ENCODE assay signal across 4 fruit fly cellular contexts in genomic region chrX:11351351-11351750, dm6.
TF ChIP-seq lines count a peak whose summit lies in the region.

No protein-coding gene starts in this region.

TF ChIP-seq in whole organism, adult, 20 proteins besides CTCF, POLR2A, EP300 and RAD21 (continued from another document):
- TF ChIP-seq CG14711 (tag; optimal IDR thresholded peaks at IDR 0.05; lab: Kevin White, UChicago) (peak; percentile 91), kay (GFP tag; lab: Kevin White, UChicago; ENCODE audit: borderline replicate concordance) (no peak)

TF ChIP-seq in whole organism, embryonic, 481 proteins besides CTCF, POLR2A, EP300 and RAD21 (continued from another document and continues in another):
- TF ChIP-seq ham (GFP tag; IDR thresholded peaks at IDR 0.05; lab: Robert Waterston, UW) (0 out of 2 replicates have a peak, but pooled peaks have one; percentile 59), NK7.1 (GFP tag; optimal IDR thresholded peaks at IDR 0.05; lab: Kevin White, UChicago) (peak; percentile 90), fru (optimal IDR thresholded peaks at IDR 0.05; lab: Kevin White, UChicago) (no peak), CG10959 (GFP tag; IDR thresholded peaks at IDR 0.05; lab: Robert Waterston, UW) (peak; percentile 88), H15 (GFP tag; IDR thresholded peaks at IDR 0.05; lab: Robert Waterston, UW) (peak; percentile 95), trh (GFP tag; optimal IDR thresholded peaks at IDR 0.05; lab: Kevin White, UChicago) (peak; percentile 80), CG4360 (GFP tag; IDR thresholded peaks at IDR 0.05; lab: Robert Waterston, UW) (peak; percentile 79), CG7928 (GFP tag; optimal IDR thresholded peaks at IDR 0.05; lab: Kevin White, UChicago) (peak; percentile 58), CG14710 (tag; optimal IDR thresholded peaks at IDR 0.05; lab: Kevin White, UChicago) (peak; percentile 75), CG6175 (GFP tag; IDR thresholded peaks at IDR 0.05; lab: Robert Waterston, UW) (peak; percentile 83; the same call in 2 of the 3 replicates), ttk (GFP tag; IDR thresholded peaks at IDR 0.05; lab: Robert Waterston, UW) (peak; percentile 94), mld (GFP tag; IDR thresholded peaks at IDR 0.05; lab: Robert Waterston, UW; ENCODE audit: partially characterized antibody) (no peak), Chrac-16 (GFP tag; optimal IDR thresholded peaks at IDR 0.05; lab: Kevin White, UChicago) (peak; percentile 93), TFAM (GFP tag; optimal IDR thresholded peaks at IDR 0.05; lab: Kevin White, UChicago) (peak; percentile 52), Aef1 (GFP tag; IDR thresholded peaks at IDR 0.05; lab: Robert Waterston, UW) (peak; percentile 95), CG12744 (GFP tag; optimal IDR thresholded peaks at IDR 0.05; lab: Kevin White, UChicago) (peak; percentile 84), HmgD (GFP tag; optimal IDR thresholded peaks at IDR 0.05; lab: Kevin White, UChicago) (peak; percentile 85), CG1233 (GFP tag; optimal IDR thresholded peaks at IDR 0.05; lab: Kevin White, UChicago) (peak; percentile 91), onecut (GFP tag; IDR thresholded peaks at IDR 0.05; lab: Robert Waterston, UW) (peak; percentile 92), CG7271 (tag; optimal IDR thresholded peaks at IDR 0.05; lab: Kevin White, UChicago) (peak; percentile 54), CG4328 (GFP tag; optimal IDR thresholded peaks at IDR 0.05; lab: Kevin White, UChicago) (peak; percentile 85), CG13894 (tag; optimal IDR thresholded peaks at IDR 0.05; lab: Kevin White, UChicago) (peak; percentile 82), CG6791 (GFP tag; IDR thresholded peaks at IDR 0.05; lab: Robert Waterston, UW; ENCODE audit: partially characterized antibody) (no peak), CG15601 (tag; optimal IDR thresholded peaks at IDR 0.05; lab: Kevin White, UChicago) (peak; percentile 82), unpg (GFP tag; optimal IDR thresholded peaks at IDR 0.05; lab: Kevin White, UChicago) (peak; percentile 95), Dfd (GFP tag; optimal IDR thresholded peaks at IDR 0.05; lab: Kevin White, UChicago) (no peak), Opbp (GFP tag; IDR thresholded peaks at IDR 0.05; lab: Robert Waterston, UW; ENCODE audit: partially characterized antibody) (no peak), gcm2 (GFP tag; optimal IDR thresholded peaks at IDR 0.05; lab: Kevin White, UChicago) (peak; percentile 60), chinmo (GFP tag; IDR thresholded peaks at IDR 0.05; lab: Robert Waterston, UW; ENCODE audit: partially characterized antibody) (no peak), C15 (GFP tag; IDR thresholded peaks at IDR 0.05; lab: Robert Waterston, UW) (peak; percentile 80; the same call in 2 of the 3 replicates), CG17186 (GFP tag; optimal IDR thresholded peaks at IDR 0.05; lab: Kevin White, UChicago) (peak; percentile 65), HmgZ (tag; optimal IDR thresholded peaks at IDR 0.05; lab: Kevin White, UChicago) (peak; percentile 93), CG10274 (GFP tag; optimal IDR thresholded peaks at IDR 0.05; lab: Kevin White, UChicago) (peak; percentile 85), Fer1 (GFP tag; optimal IDR thresholded peaks at IDR 0.05; lab: Kevin White, UChicago) (peak; percentile 92), otp (GFP tag; IDR thresholded peaks at IDR 0.05; lab: Robert Waterston, UW) (peak; percentile 95), ERR (GFP tag; optimal IDR thresholded peaks at IDR 0.05; lab: Kevin White, UChicago) (peak; percentile 92), Doc2 (GFP tag; IDR thresholded peaks at IDR 0.05; lab: Robert Waterston, UW) (peak; percentile 77), CG8281 (tag; optimal IDR thresholded peaks at IDR 0.05; lab: Kevin White, UChicago) (peak; percentile 75), CG10209 (GFP tag; optimal IDR thresholded peaks at IDR 0.05; lab: Kevin White, UChicago) (peak; percentile 89), p53 (GFP tag; optimal IDR thresholded peaks at IDR 0.05; lab: Kevin White, UChicago) (peak; percentile 77), Kr (GFP tag; optimal IDR thresholded peaks at IDR 0.05; lab: Kevin White, UChicago) (no peak), CG11093 (GFP tag; IDR thresholded peaks at IDR 0.05; lab: Robert Waterston, UW) (peak; percentile 94)

TF ChIP-seq in whole organism, prepupa, 60 proteins besides CTCF, POLR2A, EP300 and RAD21 (continued from another document):
- peak; percentile 90 for TF ChIP-seq Sox102F (GFP tag; optimal IDR thresholded peaks at IDR 0.05; lab: Kevin White, UChicago)
- peak; percentile 97 for TF ChIP-seq Eip78C (GFP tag; lab: Kevin White, UChicago)
- peak; percentile 90 for TF ChIP-seq CG8632 (GFP tag; optimal IDR thresholded peaks at IDR 0.05; lab: Kevin White, UChicago)
- TF ChIP-seq CG6854 (GFP tag; optimal IDR thresholded peaks at IDR 0.05; lab: Kevin White, UChicago): peak; percentile 80
- peak; percentile 81 for TF ChIP-seq vri (GFP tag; optimal IDR thresholded peaks at IDR 0.05; lab: Kevin White, UChicago)
- no peak for TF ChIP-seq fkh (GFP tag; optimal IDR thresholded peaks at IDR 0.05; lab: Kevin White, UChicago)
- peak; percentile 91 for TF ChIP-seq Smox (GFP tag; optimal IDR thresholded peaks at IDR 0.05; lab: Kevin White, UChicago)
- TF ChIP-seq topi (GFP tag; optimal IDR thresholded peaks at IDR 0.05; lab: Kevin White, UChicago): peak; percentile 93
- TF ChIP-seq CG1621 (tag; optimal IDR thresholded peaks at IDR 0.05; lab: Kevin White, UChicago): peak; percentile 95
- peak; percentile 90 for TF ChIP-seq fd59A (GFP tag; optimal IDR thresholded peaks at IDR 0.05; lab: Kevin White, UChicago)
- peak; percentile 92 for TF ChIP-seq Hr38 (GFP tag; optimal IDR thresholded peaks at IDR 0.05; lab: Kevin White, UChicago)
- TF ChIP-seq Ets21C (GFP tag; optimal IDR thresholded peaks at IDR 0.05; lab: Kevin White, UChicago): peak; percentile 90
- TF ChIP-seq fd85E (GFP tag; optimal IDR thresholded peaks at IDR 0.05; lab: Kevin White, UChicago): peak; percentile 86
- peak; percentile 94 for TF ChIP-seq CG31627 (GFP tag; optimal IDR thresholded peaks at IDR 0.05; lab: Kevin White, UChicago)
- peak; percentile 91 for TF ChIP-seq esn (GFP tag; optimal IDR thresholded peaks at IDR 0.05; lab: Kevin White, UChicago)
- TF ChIP-seq CG6808 (GFP tag; optimal IDR thresholded peaks at IDR 0.05; lab: Kevin White, UChicago): peak; percentile 90
- TF ChIP-seq CG8119 (GFP tag; IDR thresholded peaks at IDR 0.05; lab: Robert Waterston, UW): peak; percentile 96
- peak; percentile 70 for TF ChIP-seq Blimp-1 (GFP tag; optimal IDR thresholded peaks at IDR 0.05; lab: Kevin White, UChicago)
- peak; percentile 94 for TF ChIP-seq dsx (GFP tag; optimal IDR thresholded peaks at IDR 0.05; lab: Kevin White, UChicago; ENCODE audit: poor library complexity, severe bottlenecking)
- TF ChIP-seq achi (GFP tag; optimal IDR thresholded peaks at IDR 0.05; lab: Kevin White, UChicago): peak; percentile 93
- TF ChIP-seq Met (GFP tag; optimal IDR thresholded peaks at IDR 0.05; lab: Kevin White, UChicago): peak; percentile 93
- peak; percentile 95 for TF ChIP-seq net (GFP tag; optimal IDR thresholded peaks at IDR 0.05; lab: Kevin White, UChicago)
- TF ChIP-seq svp (GFP tag; lab: Kevin White, UChicago): peak; percentile 94
- peak; percentile 95 for TF ChIP-seq acj6 (GFP tag; optimal IDR thresholded peaks at IDR 0.05; lab: Kevin White, UChicago)
- TF ChIP-seq CG3032 (tag; optimal IDR thresholded peaks at IDR 0.05; lab: Kevin White, UChicago): peak; percentile 90
- TF ChIP-seq ss (GFP tag; optimal IDR thresholded peaks at IDR 0.05; lab: Kevin White, UChicago): peak; percentile 83 to 93
- TF ChIP-seq CG8319 (GFP tag; optimal IDR thresholded peaks at IDR 0.05; lab: Kevin White, UChicago): peak; percentile 89
- peak; percentile 88 for TF ChIP-seq CG34406 (GFP tag; optimal IDR thresholded peaks at IDR 0.05; lab: Kevin White, UChicago)
- TF ChIP-seq CG6163 (GFP tag; IDR thresholded peaks at IDR 0.05; lab: Robert Waterston, UW): peak; percentile 98
- TF ChIP-seq Lpt (GFP tag; optimal IDR thresholded peaks at IDR 0.05; lab: Kevin White, UChicago): peak; percentile 95
- TF ChIP-seq Sox15 (GFP tag; optimal IDR thresholded peaks at IDR 0.05; lab: Kevin White, UChicago): peak; percentile 93
- peak; percentile 88 to 94 for TF ChIP-seq salr (GFP tag; optimal IDR thresholded peaks at IDR 0.05; lab: Kevin White, UChicago)
- TF ChIP-seq lz (GFP tag; optimal IDR thresholded peaks at IDR 0.05; lab: Kevin White, UChicago): peak; percentile 95
- TF ChIP-seq CG11762 (GFP tag; optimal IDR thresholded peaks at IDR 0.05; lab: Kevin White, UChicago; ENCODE audit: insufficient read depth): peak; percentile 93
- peak; percentile 97 for TF ChIP-seq Hr4 (GFP tag; optimal IDR thresholded peaks at IDR 0.05; lab: Kevin White, UChicago)
- peak; percentile 99 for TF ChIP-seq eg (GFP tag; IDR thresholded peaks at IDR 0.05; lab: Robert Waterston, UW)
- peak; percentile 98 for TF ChIP-seq CG15336 (GFP tag; IDR thresholded peaks at IDR 0.05; lab: Robert Waterston, UW)
- peak; percentile 89 for TF ChIP-seq CG16779 (tag; optimal IDR thresholded peaks at IDR 0.05; lab: Kevin White, UChicago)
- peak; percentile 93 for TF ChIP-seq CG11902 (GFP tag; optimal IDR thresholded peaks at IDR 0.05; lab: Kevin White, UChicago)
- peak; percentile 95 for TF ChIP-seq dac (GFP tag; optimal IDR thresholded peaks at IDR 0.05; lab: Kevin White, UChicago)
- peak; percentile 96 for TF ChIP-seq cyc (GFP tag; optimal IDR thresholded peaks at IDR 0.05; lab: Kevin White, UChicago)

TF ChIP-seq in whole organism, wandering third instar larva, 38 proteins besides CTCF, POLR2A, EP300 and RAD21 (continued from another document):
- TF ChIP-seq CG32264 (GFP tag; optimal IDR thresholded peaks at IDR 0.05; lab: Kevin White, UChicago) (peak; percentile 83), br (GFP tag; optimal IDR thresholded peaks at IDR 0.05; lab: Kevin White, UChicago) (peak; percentile 93), lola (GFP tag; optimal IDR thresholded peaks at IDR 0.05; lab: Kevin White, UChicago) (no peak), psq (GFP tag; optimal IDR thresholded peaks at IDR 0.05; lab: Kevin White, UChicago) (peak; percentile 81), Hr78 (GFP tag; optimal IDR thresholded peaks at IDR 0.05; lab: Kevin White, UChicago) (no peak), pan (optimal IDR thresholded peaks at IDR 0.05; lab: Kevin White, UChicago) (no peak), tai (GFP tag; optimal IDR thresholded peaks at IDR 0.05; lab: Kevin White, UChicago) (no peak), Hnf4 (GFP tag; optimal IDR thresholded peaks at IDR 0.05; lab: Kevin White, UChicago) (peak; percentile 93), sage (GFP tag; optimal IDR thresholded peaks at IDR 0.05; lab: Kevin White, UChicago) (peak; percentile 77), Rel (GFP tag; optimal IDR thresholded peaks at IDR 0.05; lab: Kevin White, UChicago) (no peak), Rel (tag; optimal IDR thresholded peaks at IDR 0.05; lab: Kevin White, UChicago) (peak; percentile 72), N (GFP tag; optimal IDR thresholded peaks at IDR 0.05; lab: Kevin White, UChicago) (no peak), CG9705 (GFP tag; optimal IDR thresholded peaks at IDR 0.05; lab: Kevin White, UChicago) (peak; percentile 80), GATAd (GFP tag; optimal IDR thresholded peaks at IDR 0.05; lab: Kevin White, UChicago) (peak; percentile 48), HLH106 (tag; optimal IDR thresholded peaks at IDR 0.05; lab: Kevin White, UChicago) (peak; percentile 92), OdsH (GFP tag; optimal IDR thresholded peaks at IDR 0.05; lab: Kevin White, UChicago) (peak; percentile 91)
